Worm (Caenorhabditis elegans) whole organism, L1 larva: ENCODE data around the gene ifd-1.

Experiments used
- C04F5.9 ChIP-seq: sonication (generic microtip); optimal IDR thresholded peaks from 2 replicates; lab custom pipeline; 2016; ENCODE audit warnings: missing genetic modification characterization, missing compliant biosample characterization
- C16A3.4 ChIP-seq: fragments of 150-350 bp; optimal IDR thresholded peaks from 2 replicates; lab custom pipeline; 2014; ENCODE audit warnings: missing biosample characterization, missing genetic modification characterization
- blmp-1 ChIP-seq: fragments of 150-350 bp; optimal IDR thresholded peaks from 2 replicates; lab custom pipeline; 2014; ENCODE audit warnings: missing biosample characterization, missing genetic modification characterization
- ceh-8 ChIP-seq: fragments of 200-800 bp; sonication (Bioruptor generic); optimal IDR thresholded peaks from 2 replicates; lab custom pipeline; 2018; ENCODE audit warnings: mild to moderate bottlenecking, missing genetic modification characterization, moderate library complexity, missing compliant biosample characterization
- ceh-82 ChIP-seq, 3 experiments: fragments of 150-350 bp in 1 of 3; sonication (generic microtip) in 2 of 3; optimal IDR thresholded peaks; 2 replicates each; lab custom pipeline; 2014 to 2017; ENCODE audit warnings: missing biosample characterization in 3 of 3, missing genetic modification characterization in 3 of 3
- ceh-88 ChIP-seq: fragments of 200-800 bp; sonication (Bioruptor generic); IDR thresholded peaks from 2 replicates; pipeline ENCODE4 v1.3.6; 2022; ENCODE audit warnings: missing genetic modification characterization, missing compliant biosample characterization
- dpl-1 ChIP-seq, 3 experiments: fragments of 150-350 bp in 2 of 3; sonication (generic microtip) in 1 of 3; optimal IDR thresholded peaks; 2 replicates each; lab custom pipeline; 2014 to 2017; ENCODE audit warnings: missing biosample characterization in 3 of 3, missing genetic modification characterization in 3 of 3, missing genetic modification reagents in 3 of 3
- dsc-1 ChIP-seq: sonication (generic microtip); optimal IDR thresholded peaks from 2 replicates; lab custom pipeline; 2016; ENCODE audit warnings: mild to moderate bottlenecking, missing genetic modification characterization, missing compliant biosample characterization
- efl-1 ChIP-seq, 4 experiments: fragments of 150-350 bp; optimal IDR thresholded peaks in 3 of 4; peaks in 1 of 4; 1 replicate in 1 of 4; 2 replicates in 3 of 4; lab custom pipeline; 2014; ENCODE audit warnings: missing biosample characterization in 2 of 4, missing genetic modification characterization in 2 of 4, missing genetic modification reagents in 2 of 4
- efl-3 ChIP-seq: fragments of 200-800 bp; sonication (Bioruptor generic); optimal IDR thresholded peaks from 2 replicates; lab custom pipeline; 2018; ENCODE audit warnings: mild to moderate bottlenecking, missing genetic modification characterization, missing compliant biosample characterization
- elt-2 ChIP-seq: sonication (generic microtip); optimal IDR thresholded peaks from 2 replicates; lab custom pipeline; 2016; ENCODE audit warnings: missing genetic modification characterization, mild to moderate bottlenecking, inconsistent platforms, missing compliant biosample characterization, missing genetic modification reagents
- elt-3 ChIP-seq, 6 experiments: fragments of 150-350 bp in 1 of 6; sonication (generic microtip); optimal IDR thresholded peaks; 2 replicates each; lab custom pipeline; 2017 to 2018; ENCODE audit warnings: missing biosample characterization in 6 of 6, missing genetic modification characterization in 6 of 6, inconsistent platforms in 1 of 6
- fkh-10 ChIP-seq: sonication (generic microtip); optimal IDR thresholded peaks from 2 replicates; lab custom pipeline; 2017; ENCODE audit warnings: missing biosample characterization, missing genetic modification reagents, missing genetic modification characterization
- fkh-8 ChIP-seq: sonication (generic microtip); optimal IDR thresholded peaks from 2 replicates; lab custom pipeline; 2016; ENCODE audit warnings: mild to moderate bottlenecking, missing genetic modification characterization, missing compliant biosample characterization
- grh-1 ChIP-seq: fragments of 200-800 bp; sonication (Bioruptor generic); IDR thresholded peaks from 2 replicates; pipeline ENCODE4 v1.3.6; 2022; ENCODE audit warnings: missing genetic modification reagents, missing genetic modification characterization, missing compliant biosample characterization
- lin-13 ChIP-seq: fragments of 150-350 bp; optimal IDR thresholded peaks from 2 replicates; lab custom pipeline; 2014; ENCODE audit warnings: missing biosample characterization, missing genetic modification reagents, missing genetic modification characterization
- lin-14 ChIP-seq: fragments of 200-800 bp; sonication (Bioruptor generic); optimal IDR thresholded peaks from 2 replicates; lab custom pipeline; 2018; ENCODE audit warnings: mild to moderate bottlenecking, missing genetic modification characterization, moderate library complexity, missing compliant biosample characterization
- lin-35 ChIP-seq, 2 experiments: fragments of 150-350 bp; optimal IDR thresholded peaks; 2 replicates each; lab custom pipeline; 2014; ENCODE audit warnings: missing biosample characterization in 2 of 2, missing genetic modification characterization in 2 of 2, missing genetic modification reagents in 2 of 2
- lir-3 ChIP-seq: sonication (generic microtip); optimal IDR thresholded peaks from 2 replicates; lab custom pipeline; 2016; ENCODE audit warnings: mild to moderate bottlenecking, missing genetic modification characterization, moderate library complexity, missing compliant biosample characterization; ENCODE audit not compliant: poor library complexity
- lsy-2 ChIP-seq, 2 experiments: fragments of 150-350 bp; optimal IDR thresholded peaks; 2 replicates each; lab custom pipeline; 2014; ENCODE audit warnings: missing biosample characterization in 2 of 2, missing genetic modification characterization in 2 of 2
- mab-9 ChIP-seq: fragments of 200-800 bp; sonication (Bioruptor generic); IDR thresholded peaks from 2 replicates; pipeline ENCODE4 v1.3.6; 2022; ENCODE audit warnings: missing genetic modification reagents, missing genetic modification characterization, missing compliant biosample characterization
- mdl-1 ChIP-seq, 2 experiments: fragments of 150-350 bp; optimal IDR thresholded peaks; 2 replicates each; lab custom pipeline; 2014 to 2017; ENCODE audit warnings: missing biosample characterization in 2 of 2, missing genetic modification characterization in 2 of 2, inconsistent platforms in 1 of 2
- mep-1 ChIP-seq: fragments of 150-350 bp; optimal IDR thresholded peaks from 2 replicates; lab custom pipeline; 2014; ENCODE audit warnings: missing biosample characterization, missing genetic modification characterization
- nhr-19 ChIP-seq: fragments of 200-800 bp; sonication (Bioruptor generic); conservative IDR thresholded peaks from 2 replicates; pipeline ENCODE4 v1.3.6; 2022; ENCODE audit warnings: missing genetic modification characterization, missing compliant biosample characterization
- nhr-20 ChIP-seq: sonication (generic microtip); optimal IDR thresholded peaks from 2 replicates; lab custom pipeline; 2016; ENCODE audit warnings: mild to moderate bottlenecking, missing genetic modification characterization, missing compliant biosample characterization
- nhr-47 ChIP-seq: sonication (generic microtip); optimal IDR thresholded peaks from 2 replicates; lab custom pipeline; 2016; ENCODE audit warnings: mild to moderate bottlenecking, missing genetic modification characterization, moderate library complexity, missing compliant biosample characterization
- nhr-71 ChIP-seq: sonication (generic microtip); optimal IDR thresholded peaks from 2 replicates; lab custom pipeline; 2016; ENCODE audit warnings: mild to moderate bottlenecking, missing genetic modification characterization, moderate library complexity, missing compliant biosample characterization
- nhr-76 ChIP-seq: sonication (generic microtip); optimal IDR thresholded peaks from 2 replicates; lab custom pipeline; 2017; ENCODE audit warnings: missing biosample characterization, missing genetic modification characterization
- nhr-77 ChIP-seq: fragments of 150-350 bp; optimal IDR thresholded peaks from 2 replicates; lab custom pipeline; 2014; ENCODE audit warnings: missing biosample characterization, missing genetic modification characterization
- nhr-90 ChIP-seq: sonication (generic microtip); optimal IDR thresholded peaks from 2 replicates; lab custom pipeline; 2016; ENCODE audit warnings: mild to moderate bottlenecking, missing genetic modification characterization, missing compliant biosample characterization; ENCODE audit not compliant: poor library complexity
- pqm-1 ChIP-seq: sonication (generic microtip); optimal IDR thresholded peaks from 3 replicates; lab custom pipeline; 2017; ENCODE audit warnings: missing biosample characterization, missing genetic modification characterization
- rnt-1 ChIP-seq: sonication (generic microtip); optimal IDR thresholded peaks from 2 replicates; lab custom pipeline; 2016; ENCODE audit warnings: mild to moderate bottlenecking, missing genetic modification characterization, moderate library complexity, missing compliant biosample characterization
- skn-1 ChIP-seq: fragments of 150-350 bp; optimal IDR thresholded peaks from 2 replicates; lab custom pipeline; 2014; ENCODE audit warnings: missing biosample characterization, missing genetic modification characterization
- snu-23 ChIP-seq: sonication (generic microtip); optimal IDR thresholded peaks from 2 replicates; lab custom pipeline; 2016; ENCODE audit warnings: missing genetic modification characterization, missing compliant biosample characterization
- swsn-7 ChIP-seq: sonication (generic microtip); optimal IDR thresholded peaks from 2 replicates; lab custom pipeline; 2016; ENCODE audit warnings: missing genetic modification characterization, missing compliant biosample characterization
- tbx-2 ChIP-seq: sonication (generic microtip); optimal IDR thresholded peaks from 2 replicates; lab custom pipeline; 2016; ENCODE audit warnings: missing genetic modification characterization, missing compliant biosample characterization
- tlp-1 ChIP-seq: fragments of 150-350 bp; optimal IDR thresholded peaks from 2 replicates; lab custom pipeline; 2014; ENCODE audit warnings: missing biosample characterization, missing genetic modification characterization
- xbp-1 ChIP-seq: sonication (generic microtip); optimal IDR thresholded peaks from 2 replicates; lab custom pipeline; 2016; ENCODE audit warnings: missing genetic modification characterization, missing compliant biosample characterization
- zip-4 ChIP-seq: fragments of 200-800 bp; sonication (Bioruptor generic); optimal IDR thresholded peaks from 2 replicates; lab custom pipeline; 2018; ENCODE audit warnings: mild to moderate bottlenecking, missing genetic modification characterization, moderate library complexity, missing compliant biosample characterization

The ifd-1 gene

DNA sequence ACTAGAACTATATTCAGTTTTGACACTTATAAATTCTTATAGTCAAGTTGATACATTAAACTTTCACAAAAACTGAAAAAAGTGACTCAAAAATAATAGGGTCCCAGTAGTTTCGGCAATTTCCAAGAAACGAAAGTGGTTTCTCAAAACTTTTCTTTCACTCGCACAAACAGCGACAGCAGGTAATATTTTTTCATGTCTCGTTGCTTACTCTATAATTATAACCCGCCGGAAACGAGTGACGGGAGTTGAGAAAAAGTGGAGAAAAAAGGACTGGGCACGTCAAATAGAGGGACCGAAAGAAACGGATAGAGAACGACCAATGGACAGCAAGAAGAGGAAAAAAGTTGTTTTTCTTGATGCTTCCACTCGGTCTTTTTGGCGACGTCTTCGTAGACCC, 24.3 kb downstream of the ifd-1 start:
- TF ChIP-seq tbx-2 (tag; lab: Kevin White, UChicago) (peak; percentile 13), lin-14 (peak; percentile 51), fkh-8 (tag; lab: Kevin White, UChicago) (peak; percentile 62), elt-2 (no peak)

DNA sequence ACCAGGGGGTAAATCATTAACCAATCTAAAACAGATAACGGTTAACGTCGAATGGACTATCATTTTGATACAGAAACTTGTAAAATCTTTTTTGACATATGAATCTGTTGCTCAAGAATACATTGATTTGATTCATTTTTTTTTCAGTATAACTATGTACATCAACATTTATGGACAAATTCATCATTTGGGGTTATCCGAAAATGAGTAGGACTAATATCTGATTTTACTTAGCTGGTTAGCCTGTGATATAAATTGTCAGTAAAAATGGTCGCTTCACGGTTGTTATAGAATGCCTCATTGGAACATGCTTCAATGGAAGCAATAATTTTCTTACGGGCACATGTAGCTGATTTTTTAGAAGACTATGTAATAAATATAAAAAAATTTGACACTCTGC, 26.6 kb downstream of the ifd-1 start:
- TF ChIP-seq elt-2 (no peak), elt-3 (tag; optimal IDR thresholded peaks at IDR 0.05; lab: Kevin White, UChicago) (no peak), nhr-71 (no peak), snu-23 (GFP tag; lab: Kevin White, UChicago) (no peak), ceh-88 (GFP tag; lab: Robert Waterston, UW) (no peak), nhr-47 (tag; lab: Kevin White, UChicago) (no peak), lin-35 (GFP tag; optimal IDR thresholded peaks at IDR 0.05; lab: Kevin White, UChicago) (no peak), ceh-8 (GFP tag; lab: Kevin White, UChicago) (no peak), mab-9 (GFP tag; lab: Robert Waterston, UW) (no peak), lin-13 (no peak), mdl-1 (tag; optimal IDR thresholded peaks at IDR 0.05; lab: Kevin White, UChicago) (no peak), lir-3 (no peak), pqm-1 (tag; lab: Kevin White, UChicago) (no peak), C04F5.9 (tag; lab: Kevin White, UChicago) (no peak), dpl-1 (GFP tag; optimal IDR thresholded peaks at IDR 0.05; lab: Kevin White, UChicago) (no peak), tbx-2 (tag; lab: Kevin White, UChicago) (no peak), lsy-2 (tag; optimal IDR thresholded peaks at IDR 0.05; lab: Kevin White, UChicago) (no peak)

DNA sequence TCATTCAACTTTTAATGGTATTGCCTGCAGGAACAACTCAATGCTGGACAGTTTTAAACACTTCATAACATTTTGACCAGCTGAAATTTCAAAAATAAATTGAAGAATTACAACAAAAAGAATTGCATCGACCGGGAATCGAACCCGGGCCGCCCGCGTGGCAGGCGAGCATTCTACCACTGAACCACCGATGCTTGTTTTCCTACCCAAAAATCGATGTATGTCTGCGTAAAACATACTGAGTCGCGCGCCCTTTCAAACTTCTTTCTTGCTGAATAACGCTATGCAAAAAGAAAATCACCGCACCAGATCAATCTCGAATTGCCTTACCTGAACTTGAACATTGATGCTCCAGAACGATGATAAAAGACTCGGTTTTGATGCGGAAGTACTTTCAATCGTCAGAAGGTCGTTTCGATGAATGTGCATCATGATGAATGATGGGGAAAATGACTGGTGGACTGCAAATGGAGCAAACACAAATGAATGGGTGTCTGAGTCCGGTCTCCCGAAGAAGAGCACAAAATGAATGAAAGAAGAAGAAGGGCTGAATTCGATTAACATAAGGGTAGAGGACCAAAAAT, 27.5 kb downstream of the ifd-1 start, which contains the start of gene R04E5.7:
Gene R04E5.7, minus strand, starts transcription at position 564 of the 584 bp plus-strand sequence.
- no peak for TF ChIP-seq tlp-1
- TF ChIP-seq blmp-1 (tag; lab: Kevin White, UChicago), result no peak
- TF ChIP-seq snu-23 (GFP tag; lab: Kevin White, UChicago), result peak; percentile 43
- peak; percentile 16; the same call in 1 of the 2 replicates for TF ChIP-seq grh-1 (GFP tag; lab: Robert Waterston, UW)
- TF ChIP-seq nhr-20 (tag; lab: Kevin White, UChicago), result peak; percentile 49
- peak; percentile 16 for TF ChIP-seq nhr-77 (tag; lab: Kevin White, UChicago)
- peak; percentile 27 for TF ChIP-seq fkh-10 (GFP tag; lab: Kevin White, UChicago)
- TF ChIP-seq elt-3 (tag; optimal IDR thresholded peaks at IDR 0.05; lab: Kevin White, UChicago), result no peak
- peak; percentile 27 for TF ChIP-seq C16A3.4 (tag; lab: Kevin White, UChicago)
- TF ChIP-seq swsn-7 (tag; lab: Kevin White, UChicago), result peak; percentile 42
- TF ChIP-seq nhr-19, result peak; percentile 38
- peak in 1 of 2 experiments; percentile 3 for TF ChIP-seq lsy-2 (tag; optimal IDR thresholded peaks at IDR 0.05; lab: Kevin White, UChicago)
- peak; percentile 27 for TF ChIP-seq fkh-8 (tag; lab: Kevin White, UChicago)
- no peak for TF ChIP-seq zip-4 (GFP tag; lab: Kevin White, UChicago)
- TF ChIP-seq efl-3 (GFP tag; lab: Kevin White, UChicago), result no peak
- peak; percentile 30 for TF ChIP-seq rnt-1 (tag; lab: Kevin White, UChicago)
- TF ChIP-seq lin-14, result peak; percentile 49
- TF ChIP-seq nhr-47 (tag; lab: Kevin White, UChicago), result peak; percentile 57
- TF ChIP-seq efl-1 (optimal IDR thresholded peaks at IDR 0.05; lab: Kevin White, UChicago), result no peak
- TF ChIP-seq efl-1 (GFP tag; optimal IDR thresholded peaks at IDR 0.05 in 1 of 2; lab: Kevin White, UChicago), result peak in 1 of 2 experiments; percentile 80
- peak in 1 of 2 experiments; percentile 24 for TF ChIP-seq mdl-1 (tag; optimal IDR thresholded peaks at IDR 0.05; lab: Kevin White, UChicago)
- TF ChIP-seq xbp-1 (tag; lab: Kevin White, UChicago), result peak; percentile 5
- peak; percentile 58 for TF ChIP-seq nhr-90 (tag; lab: Kevin White, UChicago)
- TF ChIP-seq nhr-71, result peak; percentile 58
- TF ChIP-seq ceh-82 (tag; optimal IDR thresholded peaks at IDR 0.05; lab: Kevin White, UChicago), result peak in 2 of 3 experiments; percentile 34 to 54
- TF ChIP-seq dsc-1 (tag; lab: Kevin White, UChicago), result peak; percentile 10
- peak; percentile 0 for TF ChIP-seq skn-1
- no peak for TF ChIP-seq nhr-76
- peak; percentile 5 for TF ChIP-seq mep-1
- TF ChIP-seq lin-35 (GFP tag; optimal IDR thresholded peaks at IDR 0.05; lab: Kevin White, UChicago), result peak in 1 of 2 experiments; percentile 55
- TF ChIP-seq, all 84 proteins: peak for 23
